Fruit fly (Drosophila melanogaster) whole organism, adult: ENCODE measurements around the gene ClpX.
A peak's percentile ranks its signal among the peaks of the same experiment; 100 is the strongest.

ENCODE experiments used
- CG14711 ChIP-seq: fragments of 200-800 bp; sonication (Bioruptor generic); optimal IDR thresholded peaks from 2 replicates; lab custom pipeline; 2018; ENCODE audit warnings: missing biosample characterization, mild to moderate bottlenecking, missing genetic modification characterization, moderate library complexity
- CG1620 ChIP-seq: fragments of 200-800 bp; sonication (Bioruptor generic); optimal IDR thresholded peaks from 2 replicates; lab custom pipeline; 2016; ENCODE audit warnings: missing biosample characterization, missing genetic modification characterization
- CG33017 ChIP-seq: fragments of 200-800 bp; sonication (Bioruptor generic); optimal IDR thresholded peaks from 2 replicates; lab custom pipeline; 2018; ENCODE audit warnings: missing biosample characterization, mild to moderate bottlenecking, missing genetic modification characterization, moderate library complexity
- CG7101 ChIP-seq: fragments of 200-800 bp; sonication (Bioruptor generic); optimal IDR thresholded peaks from 2 replicates; lab custom pipeline; 2018; ENCODE audit warnings: missing biosample characterization, mild to moderate bottlenecking, missing genetic modification characterization, moderate library complexity
- Mnt ChIP-seq: fragments of 200-800 bp; sonication (Bioruptor generic); optimal IDR thresholded peaks from 2 replicates; lab custom pipeline; 2016; ENCODE audit warnings: missing biosample characterization, mild to moderate bottlenecking, missing genetic modification characterization
- pad ChIP-seq: fragments of 200-800 bp; sonication (Bioruptor generic); optimal IDR thresholded peaks from 3 replicates; lab custom pipeline; 2017; ENCODE audit warnings: missing biosample characterization, missing genetic modification characterization, mild to moderate bottlenecking, moderate library complexity, missing genetic modification reagents

DNA sequence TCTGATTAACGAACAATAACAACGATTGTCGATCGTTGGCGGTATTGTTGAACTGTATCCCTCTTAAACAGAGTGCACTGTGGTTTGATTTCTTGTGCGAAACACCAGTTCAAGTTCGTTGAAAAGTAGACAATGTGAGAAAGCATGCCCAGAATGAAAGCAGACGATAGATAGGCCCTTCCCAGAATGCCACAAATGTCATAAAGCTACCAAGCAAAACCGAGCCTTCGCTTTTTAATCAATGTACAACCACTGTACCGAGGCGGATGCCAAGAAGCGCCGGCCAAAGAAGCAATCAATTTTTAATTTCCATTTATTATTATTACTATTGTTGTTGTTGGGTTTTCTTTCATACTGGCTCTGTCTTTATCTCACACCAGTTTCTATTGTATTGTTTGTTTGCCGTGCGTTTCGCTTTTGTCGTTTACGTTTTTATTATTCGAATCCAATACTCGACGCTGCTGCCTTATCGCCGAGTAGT, 5.4 kb upstream of the ClpX start:
- TF ChIP-seq CG33017 (peak; percentile 20), Mnt (GFP tag; lab: Kevin White, UChicago) (peak; percentile 20), CG14711 (tag; lab: Kevin White, UChicago) (no peak), pad (GFP tag; lab: Kevin White, UChicago) (peak; percentile 14), CG7101 (tag; lab: Kevin White, UChicago) (peak; percentile 22), CG1620 (GFP tag; lab: Kevin White, UChicago) (peak; percentile 1)
